Fruit fly (Drosophila melanogaster): Measurements from ENCODE around the gene CG15923.

DNA sequence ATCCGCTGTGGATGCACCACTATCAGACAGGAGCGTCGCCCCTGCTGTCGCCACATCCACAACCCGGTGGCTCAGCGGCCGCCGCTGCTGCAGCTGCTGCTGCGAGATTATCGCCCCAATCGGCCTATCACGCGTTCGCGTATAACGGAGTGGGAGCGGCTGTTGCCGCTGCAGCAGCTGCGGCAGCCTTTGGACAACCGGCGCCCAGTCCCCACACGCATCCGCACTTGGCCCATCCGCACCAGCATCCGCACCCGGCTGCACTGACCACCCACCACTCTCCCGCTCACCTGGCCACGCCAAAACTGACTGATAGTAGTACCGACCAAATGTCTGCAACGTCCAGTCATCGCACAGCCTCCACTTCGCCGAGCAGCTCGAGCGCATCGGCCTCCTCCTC is 9.4 kb upstream of the CG15923 start:
- no peak for TF ChIP-seq CG8478 (optimal IDR thresholded peaks at IDR 0.05)
- no peak for TF ChIP-seq CTCF (optimal IDR thresholded peaks at IDR 0.05)
